Worm (Caenorhabditis elegans): ENCODE measurements around the gene C38C10.3.

ce11 chrIII:9413340-9413739 lies 27.9 kb upstream of the C38C10.3 start, which contains the start of gene T26G10.3:
- TF ChIP-seq nfya-1 (tag; optimal IDR thresholded peaks at IDR 0.05) (no peak), ceh-14 (tag; optimal IDR thresholded peaks at IDR 0.05) (no peak)
